Worm (Caenorhabditis elegans) whole organism, L3 larva: ENCODE measurements around the gene lpr-6.

Source experiments
- R02D3.7 ChIP-seq: fragments of 150-350 bp; optimal IDR thresholded peaks from 2 replicates; lab custom pipeline; 2014; ENCODE audit warnings: missing biosample characterization, missing genetic modification characterization
- aly-2 ChIP-seq: fragments of 150-350 bp; optimal IDR thresholded peaks from 2 replicates; lab custom pipeline; 2014; ENCODE audit warnings: missing biosample characterization, missing genetic modification characterization
- ama-1 ChIP-seq: fragments of 150-350 bp; optimal IDR thresholded peaks from 2 replicates; lab custom pipeline; 2018
- ceh-16 ChIP-seq: sonication (generic microtip); optimal IDR thresholded peaks from 2 replicates; lab custom pipeline; 2017; ENCODE audit warnings: missing biosample characterization, missing genetic modification characterization
- ceh-28 ChIP-seq: fragments of 150-350 bp; optimal IDR thresholded peaks from 2 replicates; lab custom pipeline; 2014; ENCODE audit warnings: missing biosample characterization, missing genetic modification reagents, missing genetic modification characterization
- ceh-82 ChIP-seq: fragments of 150-350 bp; optimal IDR thresholded peaks from 2 replicates; lab custom pipeline; 2014; ENCODE audit warnings: missing biosample characterization, missing genetic modification characterization
- daf-12 ChIP-seq: fragments of 150-350 bp; optimal IDR thresholded peaks from 2 replicates; lab custom pipeline; 2014; ENCODE audit warnings: missing biosample characterization, missing genetic modification reagents, missing genetic modification characterization
- egl-27 ChIP-seq: sonication (generic microtip); optimal IDR thresholded peaks from 4 replicates; lab custom pipeline; 2017; ENCODE audit warnings: missing biosample characterization, missing genetic modification reagents, missing genetic modification characterization
- egl-5 ChIP-seq: fragments of 150-350 bp; optimal IDR thresholded peaks from 2 replicates; lab custom pipeline; 2017; ENCODE audit warnings: missing biosample characterization, missing genetic modification reagents, missing genetic modification characterization, inconsistent platforms
- elt-1 ChIP-seq: fragments of 150-350 bp; optimal IDR thresholded peaks from 2 replicates; lab custom pipeline; 2014; ENCODE audit warnings: missing biosample characterization, missing genetic modification characterization
- elt-2 ChIP-seq: sonication (generic microtip); optimal IDR thresholded peaks from 2 replicates; lab custom pipeline; 2016; ENCODE audit warnings: missing genetic modification reagents, mild to moderate bottlenecking, missing genetic modification characterization, missing compliant biosample characterization
- elt-3 ChIP-seq, 3 experiments: fragments of 150-350 bp in 1 of 3; sonication (generic microtip) in 2 of 3; optimal IDR thresholded peaks; 2 replicates in 2 of 3; 4 replicates in 1 of 3; lab custom pipeline; 2014 to 2017; ENCODE audit warnings: missing biosample characterization in 3 of 3, missing genetic modification characterization in 3 of 3
- eor-1 ChIP-seq, 2 experiments: fragments of 150-350 bp; optimal IDR thresholded peaks; 2 replicates each; lab custom pipeline; 2014 to 2018; ENCODE audit warnings: missing biosample characterization in 2 of 2, missing genetic modification characterization in 2 of 2
- fkh-2 ChIP-seq: fragments of 150-350 bp; optimal IDR thresholded peaks from 2 replicates; lab custom pipeline; 2014; ENCODE audit warnings: missing biosample characterization, missing genetic modification reagents, missing genetic modification characterization
- fos-1 ChIP-seq: fragments of 150-350 bp; optimal IDR thresholded peaks from 2 replicates; lab custom pipeline; 2014; ENCODE audit warnings: missing biosample characterization, missing genetic modification characterization
- hmg-11 ChIP-seq: sonication (generic microtip); optimal IDR thresholded peaks from 2 replicates; lab custom pipeline; 2016; ENCODE audit warnings: missing genetic modification characterization, missing compliant biosample characterization
- jun-1 ChIP-seq: fragments of 150-350 bp; optimal IDR thresholded peaks from 2 replicates; lab custom pipeline; 2014; ENCODE audit warnings: missing biosample characterization, missing genetic modification reagents, missing genetic modification characterization
- lin-39 ChIP-seq: fragments of 150-350 bp; optimal IDR thresholded peaks from 2 replicates; lab custom pipeline; 2018; ENCODE audit warnings: missing biosample characterization, missing genetic modification reagents, missing genetic modification characterization
- lsy-12 ChIP-seq: sonication (generic microtip); optimal IDR thresholded peaks from 2 replicates; lab custom pipeline; 2016; ENCODE audit warnings: mild to moderate bottlenecking, missing genetic modification characterization, missing compliant biosample characterization
- mdl-1 ChIP-seq: fragments of 150-350 bp; optimal IDR thresholded peaks from 2 replicates; lab custom pipeline; 2014; ENCODE audit warnings: missing biosample characterization, missing genetic modification characterization
- mml-1 ChIP-seq: fragments of 150-350 bp; sonication (generic microtip); optimal IDR thresholded peaks from 3 replicates; lab custom pipeline; 2014; ENCODE audit warnings: missing biosample characterization, missing genetic modification characterization
- nfya-1 ChIP-seq: sonication (generic microtip); optimal IDR thresholded peaks from 2 replicates; lab custom pipeline; 2017; ENCODE audit warnings: missing genetic modification characterization, mild to moderate bottlenecking, missing compliant biosample characterization, antibody characterized with exemption, moderate library complexity; ENCODE audit not compliant: insufficient read depth
- nhr-11 ChIP-seq: fragments of 150-350 bp; optimal IDR thresholded peaks from 2 replicates; lab custom pipeline; 2014; ENCODE audit warnings: missing biosample characterization, missing genetic modification characterization
- nhr-12 ChIP-seq: fragments of 150-350 bp; optimal IDR thresholded peaks from 2 replicates; lab custom pipeline; 2014; ENCODE audit warnings: missing biosample characterization, missing genetic modification characterization
- nhr-23 ChIP-seq: fragments of 150-350 bp; optimal IDR thresholded peaks from 2 replicates; lab custom pipeline; 2014; ENCODE audit warnings: missing biosample characterization, missing genetic modification reagents, missing genetic modification characterization
- nhr-237 ChIP-seq: fragments of 150-350 bp; optimal IDR thresholded peaks from 2 replicates; lab custom pipeline; 2014; ENCODE audit warnings: missing biosample characterization, missing genetic modification characterization
- nhr-25 ChIP-seq: sonication (generic microtip); optimal IDR thresholded peaks from 2 replicates; lab custom pipeline; 2017; ENCODE audit warnings: missing biosample characterization, missing genetic modification characterization
- nhr-28 ChIP-seq: fragments of 150-350 bp; optimal IDR thresholded peaks from 2 replicates; lab custom pipeline; 2014; ENCODE audit warnings: missing biosample characterization, missing genetic modification characterization
- nhr-43 ChIP-seq: sonication (generic microtip); optimal IDR thresholded peaks from 2 replicates; lab custom pipeline; 2016; ENCODE audit warnings: mild to moderate bottlenecking, missing genetic modification characterization, missing compliant biosample characterization; ENCODE audit not compliant: poor library complexity, severe bottlenecking
- nhr-67 ChIP-seq: fragments of 150-350 bp; optimal IDR thresholded peaks from 2 replicates; lab custom pipeline; 2014; ENCODE audit warnings: missing biosample characterization, missing genetic modification characterization
- nhr-76 ChIP-seq: fragments of 150-350 bp; sonication (generic microtip); optimal IDR thresholded peaks from 5 replicates; lab custom pipeline; 2014; ENCODE audit warnings: missing biosample characterization, missing genetic modification characterization
- nhr-77 ChIP-seq: fragments of 150-350 bp; optimal IDR thresholded peaks from 2 replicates; lab custom pipeline; 2014; ENCODE audit warnings: missing biosample characterization, missing genetic modification characterization
- pqm-1 ChIP-seq: fragments of 150-350 bp; optimal IDR thresholded peaks from 2 replicates; lab custom pipeline; 2017; ENCODE audit warnings: missing biosample characterization, missing genetic modification characterization, inconsistent platforms
- sea-2 ChIP-seq: fragments of 150-350 bp; sonication (generic microtip); optimal IDR thresholded peaks from 4 replicates; lab custom pipeline; 2014; ENCODE audit warnings: missing biosample characterization, missing genetic modification reagents, missing genetic modification characterization
- skn-1 ChIP-seq: fragments of 150-350 bp; optimal IDR thresholded peaks from 2 replicates; lab custom pipeline; 2014; ENCODE audit warnings: missing biosample characterization, missing genetic modification characterization
- snpc-4 ChIP-seq: fragments of 150-350 bp; optimal IDR thresholded peaks from 2 replicates; lab custom pipeline; 2014; ENCODE audit warnings: missing biosample characterization, missing genetic modification characterization
- tbx-2 ChIP-seq: sonication (generic microtip); optimal IDR thresholded peaks from 2 replicates; lab custom pipeline; 2016; ENCODE audit warnings: mild to moderate bottlenecking, missing genetic modification characterization, missing compliant biosample characterization
- unc-39 ChIP-seq: sonication (generic microtip); optimal IDR thresholded peaks from 4 replicates; lab custom pipeline; 2017; ENCODE audit warnings: missing biosample characterization, missing genetic modification characterization
- unc-62 ChIP-seq: fragments of 150-350 bp; sonication (generic microtip); optimal IDR thresholded peaks from 4 replicates; lab custom pipeline; 2014; ENCODE audit warnings: missing biosample characterization, missing genetic modification reagents, missing genetic modification characterization
- zag-1 ChIP-seq: fragments of 150-350 bp; optimal IDR thresholded peaks from 2 replicates; lab custom pipeline; 2014; ENCODE audit warnings: missing biosample characterization, missing genetic modification characterization
- ztf-11 ChIP-seq: fragments of 150-350 bp; optimal IDR thresholded peaks from 2 replicates; lab custom pipeline; 2014; ENCODE audit warnings: missing biosample characterization, missing genetic modification characterization
- ztf-4 ChIP-seq: fragments of 150-350 bp; optimal IDR thresholded peaks from 2 replicates; lab custom pipeline; 2014; ENCODE audit warnings: missing biosample characterization, missing genetic modification characterization

The lpr-6 gene

ce11 chrX:11014394-11015280 is 45.2 kb upstream of the lpr-6 start:
- TF ChIP-seq ceh-16 (tag; lab: Kevin White, UChicago) (no peak), mdl-1 (tag; lab: Kevin White, UChicago) (no peak), nhr-77 (no peak), ztf-4 (tag; lab: Kevin White, UChicago) (no peak), nhr-12 (no peak), nhr-11 (no peak), hmg-11 (tag; lab: Kevin White, UChicago) (no peak), nhr-43 (tag; lab: Kevin White, UChicago) (peak; percentile 37), nhr-23 (tag; lab: Kevin White, UChicago) (peak; percentile 48), unc-39 (no peak), nhr-28 (no peak), ceh-28 (tag; lab: Kevin White, UChicago) (peak; percentile 25), ceh-82 (tag; lab: Kevin White, UChicago) (no peak), pqm-1 (no peak), nfya-1 (no peak), zag-1 (tag; lab: Kevin White, UChicago) (no peak), nhr-25 (tag; lab: Kevin White, UChicago) (peak; percentile 28), mml-1 (tag; lab: Kevin White, UChicago) (no peak), egl-5 (no peak), sea-2 (GFP tag; lab: Kevin White, UChicago) (no peak), elt-3 (tag; optimal IDR thresholded peaks at IDR 0.05; lab: Kevin White, UChicago) (peak in 1 of 3 experiments; percentile 50), ztf-11 (tag; lab: Kevin White, UChicago) (no peak)

- no peak for TF ChIP-seq nhr-237 (tag; lab: Kevin White, UChicago)
- no peak for TF ChIP-seq nhr-43 (tag; lab: Kevin White, UChicago)
- TF ChIP-seq skn-1 (tag; lab: Kevin White, UChicago): no peak
- TF ChIP-seq fkh-2 (tag; lab: Kevin White, UChicago): no peak
- no peak for TF ChIP-seq zag-1 (tag; lab: Kevin White, UChicago)
- no peak for TF ChIP-seq nhr-25 (tag; lab: Kevin White, UChicago)
Observed at ce11 chrX:11016100-11016499, 43.7 kb upstream of the lpr-6 start, which contains the start of gene egl-15. Gene egl-15 (plus strand): TSS chrX:11016400.

- TF ChIP-seq elt-3 (tag; optimal IDR thresholded peaks at IDR 0.05; lab: Kevin White, UChicago) (no peak), nhr-76 (tag; lab: Kevin White, UChicago) (no peak), ama-1 (lab: Kevin White, UChicago) (no peak)
Observed at ce11 chrX:11028617-11029016, 31.2 kb upstream of the lpr-6 start, which contains the start of gene ldb-1. Gene ldb-1 (plus strand): TSS chrX:11028917.

ce11 chrX:11031047-11031695 is 28.6 kb upstream of the lpr-6 start:
- TF ChIP-seq nhr-28 (no peak), ceh-28 (tag; lab: Kevin White, UChicago) (peak; percentile 82), lin-39 (tag; lab: Kevin White, UChicago) (peak; percentile 47), R02D3.7 (peak; percentile 50), mdl-1 (tag; lab: Kevin White, UChicago) (peak; percentile 56), elt-3 (tag; optimal IDR thresholded peaks at IDR 0.05; lab: Kevin White, UChicago) (peak in 2 of 3 experiments; percentile 2 to 3), eor-1 (tag; optimal IDR thresholded peaks at IDR 0.05; lab: Kevin White, UChicago) (no peak), unc-62 (GFP tag; lab: Kevin White, UChicago) (peak; percentile 73), aly-2 (tag; lab: Kevin White, UChicago) (no peak), nhr-237 (tag; lab: Kevin White, UChicago) (peak; percentile 15), tbx-2 (tag; lab: Kevin White, UChicago) (peak; percentile 90), snpc-4 (peak; percentile 5), nfya-1 (peak; percentile 87), ama-1 (lab: Kevin White, UChicago) (peak; percentile 76), jun-1 (tag; lab: Kevin White, UChicago) (peak; percentile 89), fkh-2 (tag; lab: Kevin White, UChicago) (no peak), nhr-25 (tag; lab: Kevin White, UChicago) (peak; percentile 94), daf-12 (tag; lab: Kevin White, UChicago) (no peak), nhr-43 (tag; lab: Kevin White, UChicago) (peak; percentile 88), ztf-11 (tag; lab: Kevin White, UChicago) (no peak), elt-2 (tag; lab: Kevin White, UChicago) (peak; percentile 74), lsy-12 (tag; lab: Kevin White, UChicago) (peak; percentile 79), elt-1 (peak; percentile 47), nhr-67 (peak; percentile 49), nhr-11 (peak; percentile 67), hmg-11 (tag; lab: Kevin White, UChicago) (peak; percentile 99), fos-1 (tag; lab: Kevin White, UChicago) (no peak), pqm-1 (no peak), egl-27 (tag; lab: Kevin White, UChicago) (peak; percentile 76), nhr-77 (no peak), nhr-23 (tag; lab: Kevin White, UChicago) (peak; percentile 85)
